Worm (Caenorhabditis elegans) whole organism, L3 larva: ENCODE data around the gene C07E3.9.

Experiments used
- R02D3.7 ChIP-seq: fragments of 150-350 bp; optimal IDR thresholded peaks from 2 replicates; lab custom pipeline; 2014; ENCODE audit warnings: missing biosample characterization, missing genetic modification characterization
- ceh-82 ChIP-seq: fragments of 150-350 bp; optimal IDR thresholded peaks from 2 replicates; lab custom pipeline; 2014; ENCODE audit warnings: missing biosample characterization, missing genetic modification characterization
- hmg-11 ChIP-seq: sonication (generic microtip); optimal IDR thresholded peaks from 2 replicates; lab custom pipeline; 2016; ENCODE audit warnings: missing genetic modification characterization, missing compliant biosample characterization
- lin-39 ChIP-seq: fragments of 150-350 bp; optimal IDR thresholded peaks from 2 replicates; lab custom pipeline; 2018; ENCODE audit warnings: missing biosample characterization, missing genetic modification reagents, missing genetic modification characterization
- nhr-28 ChIP-seq: fragments of 150-350 bp; optimal IDR thresholded peaks from 2 replicates; lab custom pipeline; 2014; ENCODE audit warnings: missing biosample characterization, missing genetic modification characterization
- snpc-4 ChIP-seq: fragments of 150-350 bp; optimal IDR thresholded peaks from 2 replicates; lab custom pipeline; 2014; ENCODE audit warnings: missing biosample characterization, missing genetic modification characterization

- TF ChIP-seq nhr-28 (no peak), R02D3.7 (tag; lab: Kevin White, UChicago) (no peak), snpc-4 (tag; lab: Kevin White, UChicago) (no peak), ceh-82 (tag; lab: Kevin White, UChicago) (no peak), hmg-11 (tag; lab: Kevin White, UChicago) (no peak), lin-39 (no peak)
These were observed 4.5 kb upstream of the C07E3.9 start, which contains the start of gene C07E3.10 for ce11 chrII:10346075-10346474.
